Worm (Caenorhabditis elegans) whole organism, L2 larva: ENCODE measurements around the gene C26F1.1.

Experiments used
- ama-1 ChIP-seq: fragments of 150-350 bp; optimal IDR thresholded peaks from 2 replicates; lab custom pipeline; 2018; ENCODE audit warnings: inconsistent platforms
- ceh-82 ChIP-seq: fragments of 150-350 bp; optimal IDR thresholded peaks from 2 replicates; lab custom pipeline; 2014; ENCODE audit warnings: missing biosample characterization, missing genetic modification characterization
- nhr-11 ChIP-seq: fragments of 150-350 bp; optimal IDR thresholded peaks from 2 replicates; lab custom pipeline; 2014; ENCODE audit warnings: missing biosample characterization, missing genetic modification characterization
- zag-1 ChIP-seq: fragments of 150-350 bp; optimal IDR thresholded peaks from 2 replicates; lab custom pipeline; 2014; ENCODE audit warnings: missing biosample characterization, missing genetic modification characterization

DNA sequence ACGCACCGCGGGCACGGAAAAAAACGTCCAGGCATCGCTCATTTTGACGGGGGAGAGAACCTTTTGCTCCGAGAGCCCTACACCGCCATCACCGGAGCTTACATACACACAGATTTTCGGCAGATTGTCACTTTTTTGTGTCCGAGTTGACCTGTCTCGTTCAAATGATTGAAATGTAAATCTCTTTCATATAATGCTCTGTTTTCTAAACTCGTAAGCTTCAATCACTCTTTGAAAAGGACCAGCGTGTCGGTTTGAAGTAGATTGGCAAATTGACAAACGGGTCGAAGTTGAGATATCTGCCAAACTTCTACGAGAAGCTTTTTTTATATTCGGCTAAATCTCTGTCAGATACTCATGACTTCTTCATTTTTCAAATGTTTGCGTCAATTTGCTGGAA, 38.1 kb upstream of the C26F1.1 start:
- TF ChIP-seq zag-1 (tag; lab: Kevin White, UChicago) (no peak), ceh-82 (tag; lab: Kevin White, UChicago) (no peak), ama-1 (lab: Kevin White, UChicago) (no peak), nhr-11 (tag; lab: Kevin White, UChicago) (no peak)
